Worm (Caenorhabditis elegans) whole organism, early embryonic: ENCODE measurements around the gene F55G7.3.
"Not testable (repeated sequence)": the region's sequence is repeated elsewhere in the genome, so short reads cannot be mapped to it uniquely, and the experiment has no call there.

Experiments used
- B0310.2 ChIP-seq: sonication (generic microtip); optimal IDR thresholded peaks from 2 replicates; lab custom pipeline; 2016; ENCODE audit warnings: mild to moderate bottlenecking, missing genetic modification characterization, missing compliant biosample characterization
- F13C5.2 ChIP-seq: sonication (generic microtip); optimal IDR thresholded peaks from 2 replicates; lab custom pipeline; 2017; ENCODE audit warnings: mild to moderate bottlenecking, missing genetic modification characterization, inconsistent platforms, missing compliant biosample characterization
- aly-1 ChIP-seq: sonication (generic microtip); optimal IDR thresholded peaks from 2 replicates; lab custom pipeline; 2016; ENCODE audit warnings: missing genetic modification characterization, missing compliant biosample characterization
- ama-1 ChIP-seq: fragments of 150-350 bp; optimal IDR thresholded peaks from 2 replicates; lab custom pipeline; 2014
- ceh-13 ChIP-seq: fragments of 200-800 bp; sonication (Bioruptor generic); optimal IDR thresholded peaks from 2 replicates; lab custom pipeline; 2018; ENCODE audit warnings: mild to moderate bottlenecking, missing genetic modification characterization, missing compliant biosample characterization
- ceh-36 ChIP-seq: sonication (generic microtip); optimal IDR thresholded peaks from 2 replicates; lab custom pipeline; 2016; ENCODE audit warnings: missing genetic modification characterization, inconsistent platforms, missing compliant biosample characterization
- ets-7 ChIP-seq: sonication (generic microtip); optimal IDR thresholded peaks from 2 replicates; lab custom pipeline; 2016; ENCODE audit warnings: missing genotype, missing genetic modification characterization, missing compliant biosample characterization
- flt-1 ChIP-seq: fragments of 200-800 bp; sonication (Bioruptor generic); IDR thresholded peaks from 2 replicates; pipeline ENCODE4 v1.3.6; 2022; ENCODE audit warnings: missing genetic modification characterization, missing compliant biosample characterization
- hmbx-1 ChIP-seq: sonication (generic microtip); optimal IDR thresholded peaks from 2 replicates; lab custom pipeline; 2016; ENCODE audit warnings: mild to moderate bottlenecking, missing genetic modification characterization, missing compliant biosample characterization
- hmg-4 ChIP-seq: fragments of 200-800 bp; sonication (Bioruptor generic); optimal IDR thresholded peaks from 2 replicates; lab custom pipeline; 2018; ENCODE audit warnings: mild to moderate bottlenecking, missing genetic modification characterization, missing compliant biosample characterization
- hnd-1 ChIP-seq: sonication (generic microtip); optimal IDR thresholded peaks from 2 replicates; lab custom pipeline; 2016; ENCODE audit warnings: missing genetic modification characterization, missing compliant biosample characterization
- pes-1 ChIP-seq: fragments of 200-800 bp; sonication (Bioruptor generic); IDR thresholded peaks from 2 replicates; pipeline ENCODE4 v1.3.6; 2022; ENCODE audit warnings: missing genetic modification reagents, missing genetic modification characterization, missing compliant biosample characterization
- scrt-1 ChIP-seq: fragments of 200-800 bp; sonication (Bioruptor generic); IDR thresholded peaks from 2 replicates; pipeline ENCODE4 v1.3.6; 2022; ENCODE audit warnings: missing genetic modification characterization, missing compliant biosample characterization
- sea-1 ChIP-seq: fragments of 200-800 bp; sonication (Bioruptor generic); conservative IDR thresholded peaks from 2 replicates; pipeline ENCODE4 v1.3.6; 2022; ENCODE audit warnings: missing genetic modification characterization, missing compliant biosample characterization
- tbx-11 ChIP-seq: fragments of 200-800 bp; sonication (Bioruptor generic); IDR thresholded peaks from 2 replicates; pipeline ENCODE4 v1.3.6; 2022; ENCODE audit warnings: missing genetic modification characterization, missing compliant biosample characterization
- tbx-37 ChIP-seq: fragments of 200-800 bp; sonication (Bioruptor generic); conservative IDR thresholded peaks from 2 replicates; pipeline ENCODE4 v1.3.6; 2022; ENCODE audit warnings: missing genetic modification reagents, missing genetic modification characterization, missing compliant biosample characterization
- tra-4 ChIP-seq: sonication (generic microtip); optimal IDR thresholded peaks from 2 replicates; lab custom pipeline; 2017; ENCODE audit warnings: missing genetic modification characterization, missing compliant biosample characterization

The F55G7.3 gene

DNA sequence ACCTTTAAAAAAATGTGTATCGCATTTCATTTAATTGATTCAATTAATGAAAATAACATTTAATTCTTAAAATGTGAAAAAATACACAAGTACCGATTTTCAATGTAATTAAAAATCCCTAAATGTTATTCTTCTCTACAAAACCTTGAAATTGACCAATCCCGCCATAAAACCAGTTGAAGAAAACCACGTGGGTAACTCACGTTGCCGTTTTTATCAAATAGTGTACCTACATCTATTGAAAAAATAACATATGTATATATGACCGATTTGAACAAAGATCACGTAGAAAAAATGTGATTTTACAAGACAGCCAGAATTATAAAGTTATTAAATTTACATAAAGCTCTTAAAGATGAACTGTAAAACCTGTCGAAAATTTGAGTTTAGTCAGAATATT is 23.3 kb upstream of the F55G7.3 start:
- TF ChIP-seq hmg-4 (GFP tag; lab: Kevin White, UChicago) (no peak), aly-1 (tag; lab: Kevin White, UChicago) (no peak), flt-1 (GFP tag; lab: Robert Waterston, UW) (no peak), tbx-11 (GFP tag; lab: Robert Waterston, UW) (no peak), ceh-36 (tag; lab: Kevin White, UChicago) (no peak), tbx-37 (GFP tag; lab: Robert Waterston, UW) (no peak), hmbx-1 (tag; lab: Kevin White, UChicago) (no peak), hnd-1 (tag; lab: Kevin White, UChicago) (no peak), ceh-13 (GFP tag; lab: Kevin White, UChicago) (no peak), pes-1 (GFP tag; lab: Robert Waterston, UW) (no peak), ama-1 (lab: Kevin White, UChicago) (no peak), ets-7 (no peak), tra-4 (no peak)

DNA sequence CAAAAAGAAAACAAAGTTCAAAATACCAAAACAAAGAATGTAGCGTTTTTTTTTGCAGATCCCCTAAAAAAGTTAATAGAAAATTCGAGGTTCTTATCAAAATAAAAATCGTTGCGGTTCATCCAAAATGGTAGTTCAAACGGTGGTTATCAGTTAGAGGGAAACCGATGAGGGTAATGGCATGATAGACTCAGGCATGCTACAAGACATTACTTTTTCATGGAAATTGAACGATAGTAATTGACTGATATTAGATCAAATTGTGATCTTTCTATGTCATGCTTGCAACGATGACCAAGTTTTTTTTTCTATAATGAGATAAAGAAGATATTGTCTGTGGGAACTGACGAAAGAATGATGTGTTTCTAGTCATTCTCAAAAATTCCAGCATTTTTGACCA is 22.7 kb upstream of the F55G7.3 start:
- TF ChIP-seq ets-7: no peak
- no peak for TF ChIP-seq ceh-13 (GFP tag; lab: Kevin White, UChicago)
- TF ChIP-seq flt-1 (GFP tag; lab: Robert Waterston, UW): no peak

DNA sequence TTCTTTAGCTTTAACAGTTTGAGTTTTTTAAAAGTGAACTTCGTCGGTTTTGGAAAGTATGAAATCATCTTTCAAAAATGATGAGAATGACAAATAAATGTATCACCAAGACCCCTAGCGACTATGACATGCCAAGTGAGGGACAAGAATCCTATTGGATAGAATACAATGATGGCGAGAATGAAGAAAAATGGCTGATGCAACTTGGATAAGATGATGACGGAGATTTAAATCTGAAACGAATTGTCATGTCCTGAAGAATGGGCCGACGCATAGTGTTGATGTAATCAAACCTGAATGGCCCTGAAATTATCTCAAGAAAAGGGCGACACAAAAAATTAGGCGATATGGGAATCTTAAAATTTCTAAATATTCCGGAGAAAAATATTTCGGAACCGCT is 21.8 kb upstream of the F55G7.3 start:
- TF ChIP-seq tbx-11 (GFP tag; lab: Robert Waterston, UW): no peak
- no peak for TF ChIP-seq tbx-37 (GFP tag; lab: Robert Waterston, UW)
- no peak for TF ChIP-seq hmbx-1 (tag; lab: Kevin White, UChicago)
- no peak for TF ChIP-seq scrt-1 (GFP tag; lab: Robert Waterston, UW)
- no peak for TF ChIP-seq aly-1 (tag; lab: Kevin White, UChicago)
- no peak for TF ChIP-seq hmg-4 (GFP tag; lab: Kevin White, UChicago)
- no peak for TF ChIP-seq ets-7
- no peak for TF ChIP-seq tra-4
- TF ChIP-seq F13C5.2 (tag; lab: Kevin White, UChicago): no peak
- no peak for TF ChIP-seq flt-1 (GFP tag; lab: Robert Waterston, UW)
- TF ChIP-seq sea-1: no peak
- no peak for TF ChIP-seq ceh-13 (GFP tag; lab: Kevin White, UChicago)
- no peak for TF ChIP-seq ama-1 (lab: Kevin White, UChicago)
- TF ChIP-seq pes-1 (GFP tag; lab: Robert Waterston, UW): no peak

DNA sequence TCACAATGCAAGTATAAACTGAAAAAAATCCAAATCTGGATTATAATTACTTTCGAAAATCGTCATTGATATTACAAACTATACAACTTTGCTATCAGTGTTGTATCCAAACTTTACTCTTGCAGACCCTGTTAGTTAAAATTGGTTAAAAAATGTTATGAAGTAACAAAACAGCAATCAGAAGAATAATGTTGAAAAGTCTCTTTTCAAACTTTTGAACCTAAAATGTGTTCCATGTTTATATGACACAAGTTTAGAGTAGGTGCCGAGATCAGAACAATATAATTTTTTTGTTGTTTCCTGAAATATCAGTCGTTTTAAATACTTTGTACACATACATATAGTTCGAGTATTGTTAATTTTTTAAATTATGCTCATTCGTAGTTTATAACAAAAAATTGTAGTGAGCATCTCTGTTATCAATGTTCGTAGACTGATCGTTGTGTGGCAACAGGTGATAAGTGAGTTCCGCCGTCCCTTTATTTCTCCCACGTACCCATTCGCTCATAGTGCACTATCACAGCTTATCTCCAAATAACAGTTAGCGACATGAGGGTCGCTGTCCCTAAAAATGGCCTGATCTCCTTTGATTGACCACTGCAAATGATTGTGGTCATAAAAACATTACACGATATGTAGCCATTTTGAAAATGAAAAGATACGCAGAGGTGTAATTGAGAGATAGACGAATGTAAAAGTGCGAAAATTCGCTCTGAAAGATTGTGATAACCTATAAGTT is 20.4 kb upstream of the F55G7.3 start:
- TF ChIP-seq flt-1 (GFP tag; lab: Robert Waterston, UW) (no peak), ama-1 (lab: Kevin White, UChicago) (no peak), tra-4 (no peak)

DNA sequence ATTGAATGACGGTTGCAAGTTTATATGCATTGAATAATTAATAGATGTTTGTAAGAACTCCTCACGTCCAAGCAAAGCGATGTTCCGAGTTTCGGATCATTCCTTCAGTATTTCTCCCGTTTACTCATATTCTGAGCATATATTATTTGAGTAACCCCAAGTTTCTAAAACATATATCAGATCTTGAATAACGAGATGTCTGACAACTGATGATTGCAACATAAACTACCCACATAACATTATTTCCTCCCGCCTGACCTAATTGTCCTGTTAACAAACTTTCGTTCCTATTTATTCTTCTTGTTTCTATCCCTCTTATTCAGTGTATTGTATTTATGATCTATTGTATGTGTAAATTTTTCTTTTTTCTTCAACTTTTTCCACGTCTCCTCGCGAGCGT is 19.3 kb upstream of the F55G7.3 start, which contains the start of gene C49F5.13:
Gene C49F5.13 (plus strand): TSS at position 301 of the 400 bp plus-strand sequence.
- TF ChIP-seq ets-7; tbx-37 (GFP tag; lab: Robert Waterston, UW); B0310.2 (tag; lab: Kevin White, UChicago): not testable (repeated sequence)

DNA sequence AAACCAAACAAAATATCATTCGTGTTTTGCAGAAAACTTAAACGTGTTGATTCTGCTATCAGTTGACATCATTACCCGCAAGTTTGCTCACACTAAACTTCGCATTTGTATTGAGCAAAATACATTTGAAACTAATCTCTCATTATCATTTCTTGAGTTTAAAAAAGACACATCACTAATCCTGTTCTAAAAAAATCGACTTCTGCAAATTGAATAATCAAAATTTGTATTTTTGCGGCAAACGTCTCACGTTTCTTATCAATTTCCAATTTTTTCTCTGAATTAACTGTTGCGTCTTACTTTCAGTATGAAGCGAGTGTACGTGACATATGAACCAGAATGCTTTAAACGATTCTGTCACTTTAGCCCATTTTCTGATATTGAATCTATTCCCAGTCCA is 18.0 kb upstream of the F55G7.3 start, which contains the start of gene C49F5.8:
Gene C49F5.8 (plus strand): TSS at position 301 of the 400 bp plus-strand sequence.
- TF ChIP-seq pes-1 (GFP tag; lab: Robert Waterston, UW): no peak
- no peak for TF ChIP-seq scrt-1 (GFP tag; lab: Robert Waterston, UW)
- no peak for TF ChIP-seq ama-1 (lab: Kevin White, UChicago)
- no peak for TF ChIP-seq hmg-4 (GFP tag; lab: Kevin White, UChicago)
- TF ChIP-seq hmbx-1 (tag; lab: Kevin White, UChicago): no peak
- no peak for TF ChIP-seq aly-1 (tag; lab: Kevin White, UChicago)
- TF ChIP-seq flt-1 (GFP tag; lab: Robert Waterston, UW): no peak
- no peak for TF ChIP-seq ceh-13 (GFP tag; lab: Kevin White, UChicago)
- no peak for TF ChIP-seq ceh-36 (tag; lab: Kevin White, UChicago)
- no peak for TF ChIP-seq tbx-11 (GFP tag; lab: Robert Waterston, UW)
- no peak for TF ChIP-seq ets-7
- TF ChIP-seq tra-4: no peak
- no peak for TF ChIP-seq hnd-1 (tag; lab: Kevin White, UChicago)
- no peak for TF ChIP-seq sea-1
- TF ChIP-seq tbx-37 (GFP tag; lab: Robert Waterston, UW): no peak
- no peak for TF ChIP-seq B0310.2 (tag; lab: Kevin White, UChicago)

DNA sequence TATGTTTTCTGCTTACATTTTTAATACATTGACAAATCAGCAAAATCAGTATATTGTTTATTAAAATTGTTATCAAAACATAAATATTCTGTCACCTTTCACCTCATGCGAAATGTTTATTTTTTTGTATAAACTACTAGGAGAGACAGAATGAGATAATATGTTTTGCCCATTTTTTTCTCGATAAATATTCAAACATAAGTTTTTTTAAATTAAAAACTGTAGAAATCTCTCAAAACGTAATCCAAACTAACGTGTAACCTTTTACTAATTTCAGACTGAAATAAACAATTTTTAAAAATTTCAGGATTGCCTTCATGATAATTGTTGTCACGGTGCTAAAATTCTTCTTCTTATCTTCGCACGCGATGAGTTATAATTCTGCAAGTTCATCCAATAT is 15.4 kb upstream of the F55G7.3 start, which contains the start of gene T08D10.5:
Gene T08D10.5 (plus strand): TSS at position 301 of the 400 bp plus-strand sequence.
- no peak for TF ChIP-seq pes-1 (GFP tag; lab: Robert Waterston, UW)
- no peak for TF ChIP-seq hmbx-1 (tag; lab: Kevin White, UChicago)
- TF ChIP-seq aly-1 (tag; lab: Kevin White, UChicago): no peak
- TF ChIP-seq sea-1: no peak
- TF ChIP-seq scrt-1 (GFP tag; lab: Robert Waterston, UW): no peak
- TF ChIP-seq tbx-37 (GFP tag; lab: Robert Waterston, UW): no peak
- TF ChIP-seq ceh-36 (tag; lab: Kevin White, UChicago): no peak
- no peak for TF ChIP-seq F13C5.2 (tag; lab: Kevin White, UChicago)
- TF ChIP-seq ceh-13 (GFP tag; lab: Kevin White, UChicago): no peak
- no peak for TF ChIP-seq hnd-1 (tag; lab: Kevin White, UChicago)
